Worm (Caenorhabditis elegans): ENCODE results near the gene lido-16.

- TF ChIP-seq snpc-4 (tag; optimal IDR thresholded peaks at IDR 0.05): no peak
- no peak for TF ChIP-seq nhr-76 (tag; optimal IDR thresholded peaks at IDR 0.05)
- TF ChIP-seq elt-3 (tag; optimal IDR thresholded peaks at IDR 0.05): no peak
- no peak for TF ChIP-seq ztf-11 (tag; optimal IDR thresholded peaks at IDR 0.05)
- no peak for TF ChIP-seq lsy-2 (tag; optimal IDR thresholded peaks at IDR 0.05)
Measured at ce11 chrII:6469340-6469739, 15.4 kb downstream of the lido-16 start.
